Worm (Caenorhabditis elegans): ENCODE data around the gene ZK180.8.

DNA sequence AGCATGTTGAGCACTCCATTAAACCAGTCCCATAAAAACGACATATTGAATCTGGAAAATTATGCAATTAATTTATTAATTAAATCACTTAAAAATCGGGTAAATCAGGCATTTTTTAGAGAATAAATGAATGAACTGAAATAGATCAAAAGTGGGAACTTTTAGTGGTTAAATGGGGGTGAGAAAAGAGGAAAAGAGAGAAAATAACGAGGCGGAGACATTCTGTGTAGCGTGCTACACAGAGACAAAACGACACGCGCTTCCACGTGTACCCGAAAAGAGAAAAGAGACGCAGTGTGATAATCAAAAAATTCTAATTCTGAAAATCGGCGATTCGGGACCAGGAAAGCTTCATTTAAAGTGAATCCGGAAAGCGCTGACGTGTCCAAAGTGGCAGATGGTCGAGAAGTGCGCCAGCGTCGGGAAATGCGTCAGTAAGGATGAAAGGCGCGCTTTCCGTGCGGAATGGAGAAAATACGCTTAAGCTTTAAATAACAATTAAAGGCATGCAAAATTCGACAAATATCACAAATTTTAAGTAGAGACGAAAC, 1.8 kb upstream of the ZK180.8 start, which contains the start of gene sar-1:
- no peak for TF ChIP-seq ceh-36 (tag; optimal IDR thresholded peaks at IDR 0.05)
- no peak for TF ChIP-seq ceh-13 (GFP tag; optimal IDR thresholded peaks at IDR 0.05)
- TF ChIP-seq ama-1 (optimal IDR thresholded peaks at IDR 0.05) = no peak
- TF ChIP-seq ets-7 (tag; optimal IDR thresholded peaks at IDR 0.05) = no peak
- peak; percentile 6 for TF ChIP-seq F13C5.2 (tag; optimal IDR thresholded peaks at IDR 0.05)
- 0 out of 2 replicates have a peak, but pooled peaks have one; percentile 15 for TF ChIP-seq tbx-37 (GFP tag; conservative IDR thresholded peaks at IDR 0.05)

All from whole organism, early embryonic.